Fruit fly (Drosophila melanogaster) whole organism, pupa: ENCODE measurements around the gene CG17110.

Experiments used
- CG10348 ChIP-seq: fragments of 200-800 bp; sonication (Bioruptor generic); IDR thresholded peaks from 2 replicates; pipeline ENCODE4 v1.3.6; 2022; ENCODE audit warnings: missing biosample characterization, missing genetic modification characterization
- CG12605 ChIP-seq: fragments of 200-800 bp; sonication (Bioruptor generic); IDR thresholded peaks from 2 replicates; pipeline ENCODE4 v1.3.6; 2022; ENCODE audit warnings: missing biosample characterization, missing genetic modification characterization
- CG13204 ChIP-seq: fragments of 200-800 bp; sonication (Bioruptor generic); optimal IDR thresholded peaks from 2 replicates; lab custom pipeline; 2018; ENCODE audit warnings: missing biosample characterization, mild to moderate bottlenecking, missing genetic modification characterization, moderate library complexity
- CG14655 ChIP-seq: fragments of 200-800 bp; sonication (Bioruptor generic); optimal IDR thresholded peaks from 3 replicates; lab custom pipeline; 2017; ENCODE audit warnings: mild to moderate bottlenecking, missing biosample characterization, missing genetic modification reagents, missing genetic modification characterization
- CG15710 ChIP-seq: fragments of 200-800 bp; sonication (Bioruptor generic); optimal IDR thresholded peaks from 2 replicates; lab custom pipeline; 2018; ENCODE audit warnings: missing biosample characterization, mild to moderate bottlenecking, missing genetic modification characterization, moderate library complexity
- CG17806 ChIP-seq: fragments of 200-800 bp; sonication (Bioruptor generic); optimal IDR thresholded peaks from 2 replicates; lab custom pipeline; 2018; ENCODE audit warnings: missing biosample characterization, mild to moderate bottlenecking, missing genetic modification characterization, moderate library complexity
- CG32121 ChIP-seq: fragments of 200-800 bp; sonication (Bioruptor generic); IDR thresholded peaks from 2 replicates; pipeline ENCODE4 v1.3.6; 2022; ENCODE audit warnings: missing biosample characterization, missing genetic modification characterization
- CG34367 ChIP-seq: fragments of 200-800 bp; sonication (Bioruptor generic); optimal IDR thresholded peaks from 2 replicates; lab custom pipeline; 2018; ENCODE audit warnings: missing biosample characterization, mild to moderate bottlenecking, missing genetic modification characterization
- CG4496 ChIP-seq: fragments of 200-800 bp; sonication (Bioruptor generic); IDR thresholded peaks from 3 replicates; pipeline ENCODE4 v1.3.6; 2022; ENCODE audit warnings: missing biosample characterization, missing genetic modification characterization
- CG8159 ChIP-seq: fragments of 200-800 bp; sonication (Bioruptor generic); optimal IDR thresholded peaks from 3 replicates; lab custom pipeline; 2018; ENCODE audit warnings: missing biosample characterization, mild to moderate bottlenecking, missing genetic modification characterization, moderate library complexity
- CG8301 ChIP-seq: fragments of 200-800 bp; sonication (Bioruptor generic); optimal IDR thresholded peaks from 2 replicates; lab custom pipeline; 2018; ENCODE audit warnings: missing biosample characterization, mild to moderate bottlenecking, missing genetic modification characterization
- CG9948 ChIP-seq: fragments of 200-800 bp; sonication (Bioruptor generic); optimal IDR thresholded peaks from 2 replicates; lab custom pipeline; 2018; ENCODE audit warnings: missing biosample characterization, mild to moderate bottlenecking, missing genetic modification characterization, moderate library complexity
- D1 ChIP-seq: fragments of 200-800 bp; sonication (Bioruptor generic); optimal IDR thresholded peaks from 2 replicates; lab custom pipeline; 2018; ENCODE audit warnings: missing biosample characterization, mild to moderate bottlenecking, missing genetic modification characterization, moderate library complexity
- EcR ChIP-seq: fragments of 200-800 bp; sonication (Bioruptor generic); optimal IDR thresholded peaks from 3 replicates; lab custom pipeline; 2019; ENCODE audit warnings: missing biosample characterization, missing genetic modification characterization, mild to moderate bottlenecking, moderate library complexity, missing genetic modification reagents
- Ets98B ChIP-seq: fragments of 200-800 bp; sonication (Bioruptor generic); IDR thresholded peaks from 2 replicates; pipeline ENCODE4 v1.3.6; 2022; ENCODE audit warnings: missing biosample characterization, missing genetic modification characterization
- Pif1A ChIP-seq: fragments of 200-800 bp; sonication (Bioruptor generic); optimal IDR thresholded peaks from 3 replicates; lab custom pipeline; 2016; ENCODE audit warnings: missing biosample characterization, missing genetic modification characterization
- Pif1B ChIP-seq: fragments of 200-800 bp; sonication (Bioruptor generic); optimal IDR thresholded peaks from 3 replicates; lab custom pipeline; 2016; ENCODE audit warnings: missing biosample characterization, missing genetic modification characterization
- Snoo ChIP-seq: fragments of 200-800 bp; sonication (Bioruptor generic); optimal IDR thresholded peaks from 3 replicates; lab custom pipeline; 2017; ENCODE audit warnings: missing biosample characterization, mild to moderate bottlenecking, missing genetic modification characterization, inconsistent platforms
- fd96Ca ChIP-seq: fragments of 200-800 bp; sonication (Bioruptor generic); IDR thresholded peaks from 3 replicates; pipeline ENCODE4 v1.3.6; 2022; ENCODE audit warnings: missing biosample characterization, missing genetic modification characterization
- gl ChIP-seq: fragments of 200-800 bp; sonication (Bioruptor generic); optimal IDR thresholded peaks from 2 replicates; lab custom pipeline; 2018; ENCODE audit warnings: missing biosample characterization, mild to moderate bottlenecking, missing genetic modification characterization
- rn ChIP-seq: fragments of 200-800 bp; sonication (Bioruptor generic); IDR thresholded peaks from 2 replicates; pipeline ENCODE4 v1.3.6; 2022; ENCODE audit warnings: missing biosample characterization, missing genetic modification characterization

Gene CG17110

dm6 chr3R:23048089-23048689 lies 43.3 kb upstream of the CG17110 start, which contains the start of gene CG17121:
TSS of gene CG17121 (minus strand) at chr3R:23048214.
- no peak; the same call in 2 of the 3 replicates for TF ChIP-seq CG4496 (GFP tag; lab: Robert Waterston, UW)
- peak; percentile 45 for TF ChIP-seq CG13204 (GFP tag; lab: Kevin White, UChicago)
- TF ChIP-seq CG8301 (tag; lab: Kevin White, UChicago): no peak
- TF ChIP-seq CG9948: no peak
- no peak for TF ChIP-seq Pif1A
- TF ChIP-seq fd96Ca (GFP tag; lab: Robert Waterston, UW): peak; percentile 75
- TF ChIP-seq Snoo (tag; lab: Kevin White, UChicago): no peak
- no peak for TF ChIP-seq CG8159 (tag; lab: Kevin White, UChicago)
- no peak for TF ChIP-seq gl (tag; lab: Kevin White, UChicago)
- TF ChIP-seq rn (GFP tag; lab: Robert Waterston, UW): no peak

- peak; percentile 52; the same call in 1 of the 2 replicates for TF ChIP-seq CG10348 (GFP tag; lab: Robert Waterston, UW)
- TF ChIP-seq Pif1B: peak; percentile 86
- TF ChIP-seq CG12605: peak; percentile 56; the same call in 1 of the 2 replicates
- peak; percentile 83 for TF ChIP-seq CG9948
- no peak for TF ChIP-seq gl (tag; lab: Kevin White, UChicago)
- no peak for TF ChIP-seq EcR
- TF ChIP-seq CG8159 (tag; lab: Kevin White, UChicago): peak; percentile 88
- peak; percentile 77 for TF ChIP-seq CG17806 (tag; lab: Kevin White, UChicago)
- peak; percentile 85 for TF ChIP-seq Snoo (tag; lab: Kevin White, UChicago)
- TF ChIP-seq rn (GFP tag; lab: Robert Waterston, UW): peak; percentile 43; the same call in 1 of the 2 replicates
- TF ChIP-seq CG15710: peak; percentile 81
- peak; percentile 93 for TF ChIP-seq CG14655 (GFP tag; lab: Kevin White, UChicago)
- TF ChIP-seq CG13204 (GFP tag; lab: Kevin White, UChicago): no peak
- TF ChIP-seq Pif1A: peak; percentile 81
- peak; percentile 73 for TF ChIP-seq CG34367
- TF ChIP-seq D1 (tag; lab: Kevin White, UChicago): peak; percentile 63
- peak; percentile 90 for TF ChIP-seq CG32121 (GFP tag; lab: Robert Waterston, UW)
- no peak; the same call in 2 of the 3 replicates for TF ChIP-seq fd96Ca (GFP tag; lab: Robert Waterston, UW)
- TF ChIP-seq CG8301 (tag; lab: Kevin White, UChicago): peak; percentile 91
- peak; percentile 72 for TF ChIP-seq CG4496 (GFP tag; lab: Robert Waterston, UW)
- peak; percentile 72 for TF ChIP-seq Ets98B (GFP tag; lab: Robert Waterston, UW)
Observed at dm6 chr3R:23048690-23049118, 42.8 kb upstream of the CG17110 start.

dm6 chr3R:23051639-23052125 lies 39.8 kb upstream of the CG17110 start, which contains the start of gene Gr94a:
TSS of gene Gr94a (plus strand) at chr3R:23051689.
- TF ChIP-seq CG4496 (GFP tag; lab: Robert Waterston, UW) (no peak), D1 (tag; lab: Kevin White, UChicago) (no peak), CG14655 (GFP tag; lab: Kevin White, UChicago) (no peak), CG8159 (tag; lab: Kevin White, UChicago) (no peak), Pif1A (no peak), Snoo (tag; lab: Kevin White, UChicago) (no peak), EcR (no peak), CG32121 (GFP tag; lab: Robert Waterston, UW) (no peak), CG17806 (tag; lab: Kevin White, UChicago) (no peak), CG8301 (tag; lab: Kevin White, UChicago) (no peak), CG10348 (GFP tag; lab: Robert Waterston, UW) (no peak), Pif1B (no peak), CG15710 (no peak), fd96Ca (GFP tag; lab: Robert Waterston, UW) (no peak), CG13204 (GFP tag; lab: Kevin White, UChicago) (no peak), gl (tag; lab: Kevin White, UChicago) (no peak), CG12605 (no peak), CG34367 (no peak), rn (GFP tag; lab: Robert Waterston, UW) (no peak), Ets98B (GFP tag; lab: Robert Waterston, UW) (no peak)

dm6 chr3R:23053135-23053730 lies 38.3 kb upstream of the CG17110 start:
- no peak for TF ChIP-seq CG17806 (tag; lab: Kevin White, UChicago)
- no peak for TF ChIP-seq CG13204 (GFP tag; lab: Kevin White, UChicago)
- no peak for TF ChIP-seq Ets98B (GFP tag; lab: Robert Waterston, UW)
- TF ChIP-seq rn (GFP tag; lab: Robert Waterston, UW): no peak
- TF ChIP-seq CG15710: no peak
- no peak for TF ChIP-seq CG32121 (GFP tag; lab: Robert Waterston, UW)
- TF ChIP-seq CG8301 (tag; lab: Kevin White, UChicago): no peak
- no peak for TF ChIP-seq Snoo (tag; lab: Kevin White, UChicago)
- TF ChIP-seq Pif1A: no peak
- no peak for TF ChIP-seq CG4496 (GFP tag; lab: Robert Waterston, UW)
- TF ChIP-seq D1 (tag; lab: Kevin White, UChicago): no peak

- peak; percentile 20 for TF ChIP-seq CG34367
- peak; percentile 71 for TF ChIP-seq Snoo (tag; lab: Kevin White, UChicago)
- no peak for TF ChIP-seq CG8159 (tag; lab: Kevin White, UChicago)
- peak; percentile 42 for TF ChIP-seq Ets98B (GFP tag; lab: Robert Waterston, UW)
- TF ChIP-seq Pif1A: no peak
- TF ChIP-seq gl (tag; lab: Kevin White, UChicago): peak; percentile 11
- TF ChIP-seq CG15710: peak; percentile 38
- 0 out of 3 replicates have a peak, but pooled peaks have one; percentile 20 for TF ChIP-seq fd96Ca (GFP tag; lab: Robert Waterston, UW)
- peak; percentile 56 for TF ChIP-seq CG17806 (tag; lab: Kevin White, UChicago)
- peak; percentile 83 for TF ChIP-seq CG4496 (GFP tag; lab: Robert Waterston, UW)
- TF ChIP-seq CG32121 (GFP tag; lab: Robert Waterston, UW): peak; percentile 28; the same call in 1 of the 2 replicates
- no peak for TF ChIP-seq EcR
- TF ChIP-seq Pif1B: no peak
Observed at dm6 chr3R:23053936-23054335, 37.6 kb upstream of the CG17110 start, which contains the start of gene p53. TSS of gene p53 (minus strand) at chr3R:23054082.
